Fruit fly (Drosophila melanogaster): ENCODE measurements around the gene Smn.

Gene Smn

dm6 chr3L:16572208-16572607 is 9.1 kb downstream of the Smn start (continued):
- TF ChIP-seq CG8924 (tag; optimal IDR thresholded peaks at IDR 0.05) (no peak), Atf-2 (GFP tag; optimal IDR thresholded peaks at IDR 0.05) (no peak), HmgZ (tag; optimal IDR thresholded peaks at IDR 0.05) (peak; percentile 28), CG12769 (tag; optimal IDR thresholded peaks at IDR 0.05) (peak; percentile 17), caup (GFP tag; optimal IDR thresholded peaks at IDR 0.05; ENCODE audit: severe bottlenecking) (peak; percentile 2), stc (GFP tag; IDR thresholded peaks at IDR 0.05) (peak; percentile 34; the same call in 1 of the 2 replicates), lilli (GFP tag; optimal IDR thresholded peaks at IDR 0.05) (no peak), stwl (tag; optimal IDR thresholded peaks at IDR 0.05) (peak; percentile 15), Adf1 (GFP tag; IDR thresholded peaks at IDR 0.05) (no peak; the same call in 1 of the 2 replicates), CG8290 (GFP tag; optimal IDR thresholded peaks at IDR 0.05) (no peak), CG8290 (tag; optimal IDR thresholded peaks at IDR 0.05) (peak in 1 of 2 experiments; percentile 40), CG5953 (GFP tag; IDR thresholded peaks at IDR 0.05) (no peak), inv (GFP tag; IDR thresholded peaks at IDR 0.05; ENCODE audit: partially characterized antibody) (0 out of 2 replicates have a peak, but pooled peaks have one; percentile 16), ci (GFP tag; IDR thresholded peaks at IDR 0.05) (peak; percentile 71; the same call in 2 of the 3 replicates), vvl (GFP tag; IDR thresholded peaks at IDR 0.05) (peak; percentile 49), CG3163 (GFP tag; optimal IDR thresholded peaks at IDR 0.05) (peak; percentile 86), CG33557 (GFP tag; optimal IDR thresholded peaks at IDR 0.05) (no peak), phol (tag; optimal IDR thresholded peaks at IDR 0.05) (no peak), mirr (GFP tag; optimal IDR thresholded peaks at IDR 0.05) (peak; percentile 9), CG14965 (GFP tag; optimal IDR thresholded peaks at IDR 0.05; ENCODE audit: borderline replicate concordance) (no peak), sd (tag; optimal IDR thresholded peaks at IDR 0.05) (peak; percentile 26), CG15269 (tag; optimal IDR thresholded peaks at IDR 0.05) (peak; percentile 19), CG17385 (GFP tag; optimal IDR thresholded peaks at IDR 0.05) (peak; percentile 35), CG32532 (GFP tag; IDR thresholded peaks at IDR 0.05) (peak; percentile 32; the same call in 1 of the 2 replicates), dmrt99B (tag; optimal IDR thresholded peaks at IDR 0.05) (no peak), chm (GFP tag; IDR thresholded peaks at IDR 0.05) (peak; percentile 79; the same call in 1 of the 2 replicates), CG11398 (GFP tag; optimal IDR thresholded peaks at IDR 0.05) (no peak), CG13296 (GFP tag; optimal IDR thresholded peaks at IDR 0.05) (peak; percentile 36), oc (tag; optimal IDR thresholded peaks at IDR 0.05) (peak; percentile 19), CG10543 (GFP tag; optimal IDR thresholded peaks at IDR 0.05) (peak; percentile 12), CG2199 (GFP tag; IDR thresholded peaks at IDR 0.05) (0 out of 3 replicates have a peak, but pooled peaks have one; percentile 42), zfh1 (GFP tag; IDR thresholded peaks at IDR 0.05) (no peak), grn (GFP tag; optimal IDR thresholded peaks at IDR 0.05) (peak; percentile 92), gro (GFP tag; optimal IDR thresholded peaks at IDR 0.05) (peak; percentile 56), E2f2 (GFP tag; IDR thresholded peaks at IDR 0.05) (peak; percentile 17; the same call in 1 of the 2 replicates), gcm (GFP tag; optimal IDR thresholded peaks at IDR 0.05) (no peak), peb (GFP tag; IDR thresholded peaks at IDR 0.05) (no peak), CG17802 (tag; optimal IDR thresholded peaks at IDR 0.05) (no peak), Med (GFP tag) (peak; percentile 70), Bgb (GFP tag; IDR thresholded peaks at IDR 0.05; ENCODE audit: partially characterized antibody) (peak; percentile 51; the same call in 1 of the 2 replicates), dpn (GFP tag; optimal IDR thresholded peaks at IDR 0.05) (peak in 1 of 2 experiments; percentile 0), gce (GFP tag; IDR thresholded peaks at IDR 0.05) (no peak), CG42726 (GFP tag; IDR thresholded peaks at IDR 0.05; ENCODE audit: partially characterized antibody) (0 out of 2 replicates have a peak, but pooled peaks have one; percentile 10), pan (optimal IDR thresholded peaks at IDR 0.05) (no peak), pan (GFP tag; optimal IDR thresholded peaks at IDR 0.05 in 1 of 2, IDR thresholded peaks at IDR 0.05 in 1 of 2) (no peak), pros (GFP tag; optimal IDR thresholded peaks at IDR 0.05) (peak; percentile 5), HHEX (GFP tag; optimal IDR thresholded peaks at IDR 0.05) (peak; percentile 17), CG17568 (GFP tag; optimal IDR thresholded peaks at IDR 0.05) (peak; percentile 9), bbx (GFP tag; IDR thresholded peaks at IDR 0.05; ENCODE audit: partially characterized antibody) (peak; percentile 47; the same call in 1 of the 2 replicates), CG31365 (tag; optimal IDR thresholded peaks at IDR 0.05) (no peak)

All from whole organism, embryonic.